Worm (Caenorhabditis elegans) whole organism, L4 larva: ENCODE measurements around the gene gstk-1.

Experiments
- ZK546.5 ChIP-seq, 2 experiments: sonication (generic microtip); optimal IDR thresholded peaks; 2 replicates each; lab custom pipeline; 2017; ENCODE audit warnings: missing biosample characterization in 2 of 2, missing genetic modification characterization in 2 of 2
- fkh-10 ChIP-seq: fragments of 150-350 bp; optimal IDR thresholded peaks from 2 replicates; lab custom pipeline; 2014; ENCODE audit warnings: missing biosample characterization, missing genetic modification reagents, missing genetic modification characterization

DNA sequence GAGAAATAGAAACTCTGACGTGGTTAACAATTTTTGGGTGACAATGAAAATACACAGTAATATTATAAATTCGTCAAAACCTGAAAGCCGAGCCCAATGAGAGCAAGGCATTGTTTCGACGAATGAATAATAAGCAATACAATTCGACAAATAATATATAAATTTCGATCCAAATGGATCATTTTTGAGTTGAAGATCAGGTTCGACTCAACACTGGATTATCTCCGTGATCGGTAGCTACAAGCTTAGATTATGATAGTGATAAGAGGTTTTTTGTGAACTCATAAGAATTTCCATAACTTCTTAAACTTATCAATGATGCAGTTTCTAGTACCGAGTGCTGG, 38.6 kb upstream of the gstk-1 start:
- no peak for TF ChIP-seq fkh-10
- no peak for TF ChIP-seq ZK546.5 (tag; optimal IDR thresholded peaks at IDR 0.05; lab: Kevin White, UChicago)
